Worm (Caenorhabditis elegans): ENCODE measurements around the gene K08C7.1.
A peak's percentile ranks its signal among the peaks of the same experiment; 100 is the strongest.

The K08C7.1 gene

ce11 chrIV:10628724-10629123, 27.9 kb upstream of the K08C7.1 start, which contains the start of gene R09H10.5 (continued):
- TF ChIP-seq unc-39 (tag; optimal IDR thresholded peaks at IDR 0.05) (no peak), lin-38 (GFP tag; IDR thresholded peaks at IDR 0.05) (no peak), lin-13 (GFP tag; optimal IDR thresholded peaks at IDR 0.05) (no peak), lin-1 (GFP tag; IDR thresholded peaks at IDR 0.05) (no peak), Y105C5A.15 (GFP tag; IDR thresholded peaks at IDR 0.05) (no peak), nhr-48 (tag; optimal IDR thresholded peaks at IDR 0.05) (no peak), arid-1 (GFP tag; conservative IDR thresholded peaks at IDR 0.05) (no peak), jun-1 (tag; optimal IDR thresholded peaks at IDR 0.05) (no peak), Y75B8A.6 (GFP tag; IDR thresholded peaks at IDR 0.05) (no peak), vab-7 (GFP tag; IDR thresholded peaks at IDR 0.05) (no peak), nhr-42 (GFP tag; IDR thresholded peaks at IDR 0.05) (no peak), lin-29 (GFP tag; IDR thresholded peaks at IDR 0.05) (no peak), php-3 (GFP tag; IDR thresholded peaks at IDR 0.05) (peak; percentile 98), saeg-2 (GFP tag; IDR thresholded peaks at IDR 0.05) (no peak), ZK337.2 (GFP tag; IDR thresholded peaks at IDR 0.05) (no peak), tag-97 (GFP tag; IDR thresholded peaks at IDR 0.05) (no peak), fkh-10 (GFP tag; optimal IDR thresholded peaks at IDR 0.05) (no peak), dmd-9 (GFP tag; IDR thresholded peaks at IDR 0.05) (no peak), ceh-62 (tag; optimal IDR thresholded peaks at IDR 0.05) (no peak), lir-3 (tag; optimal IDR thresholded peaks at IDR 0.05) (no peak), madf-5 (GFP tag; IDR thresholded peaks at IDR 0.05) (no peak), hlh-11 (tag; optimal IDR thresholded peaks at IDR 0.05) (peak; percentile 42), nhr-28 (tag; optimal IDR thresholded peaks at IDR 0.05) (peak; percentile 36), hlh-30 (tag; optimal IDR thresholded peaks at IDR 0.05; ENCODE audit: insufficient read depth) (no peak), nhr-76 (tag; optimal IDR thresholded peaks at IDR 0.05) (no peak), spr-3 (GFP tag; optimal IDR thresholded peaks at IDR 0.05) (no peak), nhr-10 (tag; optimal IDR thresholded peaks at IDR 0.05) (no peak), dve-1 (tag; optimal IDR thresholded peaks at IDR 0.05; ENCODE audit: insufficient read depth) (peak; percentile 20), ceh-28 (tag; optimal IDR thresholded peaks at IDR 0.05) (no peak), lsy-2 (tag; optimal IDR thresholded peaks at IDR 0.05) (no peak), ztf-7 (tag; optimal IDR thresholded peaks at IDR 0.05) (no peak), ceh-32 (tag; optimal IDR thresholded peaks at IDR 0.05; ENCODE audit: poor library complexity) (no peak), F37D6.2 (tag; optimal IDR thresholded peaks at IDR 0.05) (no peak), lim-7 (GFP tag; IDR thresholded peaks at IDR 0.05) (no peak), daf-8 (GFP tag; IDR thresholded peaks at IDR 0.05) (no peak), R02D3.7 (tag; optimal IDR thresholded peaks at IDR 0.05) (no peak)

DNA sequence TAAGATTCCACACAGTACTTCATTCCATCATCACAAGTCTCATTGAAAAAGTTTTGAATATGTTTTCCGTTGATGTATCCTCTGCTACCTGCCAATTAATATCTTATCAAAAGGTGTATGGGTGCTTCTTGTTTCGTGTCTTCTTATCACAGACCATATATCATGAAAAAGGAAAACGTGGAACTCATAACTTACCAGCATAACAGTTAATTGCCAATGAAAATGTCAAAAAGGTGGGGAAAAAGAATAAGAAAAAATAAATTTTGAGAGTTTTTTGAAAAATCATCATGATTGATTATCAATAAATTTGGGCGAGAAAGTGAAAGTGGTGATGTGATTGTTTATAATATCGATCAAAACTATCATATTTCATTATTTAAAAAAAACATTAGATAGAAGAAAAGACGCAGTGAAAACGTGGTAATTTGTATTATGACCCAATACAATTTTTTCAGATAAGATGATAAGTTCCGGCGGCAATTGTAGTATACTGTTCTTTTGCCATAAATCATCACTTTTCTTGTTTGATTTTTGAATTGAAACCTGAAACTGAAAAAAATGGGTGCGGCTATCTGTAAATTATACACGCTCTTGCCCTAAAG, 25.6 kb upstream of the K08C7.1 start, which contains the start of gene F56C4.4:
Gene F56C4.4, minus strand, starts transcription at position 315 of the 602 bp plus-strand sequence.
- no peak for TF ChIP-seq hlh-30 (tag; optimal IDR thresholded peaks at IDR 0.05; ENCODE audit: insufficient read depth)
- no peak for TF ChIP-seq unc-62 (GFP tag; optimal IDR thresholded peaks at IDR 0.05 in 1 of 2)
- TF ChIP-seq unc-62 (tag; optimal IDR thresholded peaks at IDR 0.05) = no peak
- TF ChIP-seq nhr-76 (tag; optimal IDR thresholded peaks at IDR 0.05) = no peak
- no peak for TF ChIP-seq ceh-44 (GFP tag; IDR thresholded peaks at IDR 0.05)
- peak; percentile 32 for TF ChIP-seq cey-2 (tag; optimal IDR thresholded peaks at IDR 0.05; ENCODE audit: borderline replicate concordance, insufficient read depth)
- peak; percentile 30 for TF ChIP-seq nhr-77 (tag; optimal IDR thresholded peaks at IDR 0.05)
- TF ChIP-seq aha-1 (tag) = peak; percentile 20
- TF ChIP-seq php-3 (GFP tag; IDR thresholded peaks at IDR 0.05) = peak; percentile 95
- TF ChIP-seq mes-2 (tag; optimal IDR thresholded peaks at IDR 0.05; ENCODE audit: poor library complexity, severe bottlenecking) = no peak
- no peak for TF ChIP-seq hif-1 (tag; optimal IDR thresholded peaks at IDR 0.05)
- no peak for TF ChIP-seq R02D3.7 (tag; optimal IDR thresholded peaks at IDR 0.05)
- TF ChIP-seq daf-16 (GFP tag; optimal IDR thresholded peaks at IDR 0.05) = peak in 1 of 2 experiments; percentile 27
- peak; percentile 53 for TF ChIP-seq daf-16 (tag; optimal IDR thresholded peaks at IDR 0.05)
- peak; percentile 54 for TF ChIP-seq nhr-28 (tag; optimal IDR thresholded peaks at IDR 0.05)
- no peak for TF ChIP-seq madf-5 (GFP tag; IDR thresholded peaks at IDR 0.05)
- TF ChIP-seq dve-1 (tag; optimal IDR thresholded peaks at IDR 0.05; ENCODE audit: insufficient read depth) = peak; percentile 58
- no peak for TF ChIP-seq nhr-25 (tag; optimal IDR thresholded peaks at IDR 0.05; ENCODE audit: borderline replicate concordance, insufficient read depth)
- no peak for TF ChIP-seq ceh-82 (tag; optimal IDR thresholded peaks at IDR 0.05)
- TF ChIP-seq dpl-1 (GFP tag; optimal IDR thresholded peaks at IDR 0.05) = no peak
- TF ChIP-seq ceh-20 (GFP tag; IDR thresholded peaks at IDR 0.05) = peak; percentile 76
- TF ChIP-seq spr-3 (GFP tag; optimal IDR thresholded peaks at IDR 0.05) = no peak
- peak; percentile 35 for TF ChIP-seq pqm-1 (tag; optimal IDR thresholded peaks at IDR 0.05)
